Worm (Caenorhabditis elegans) whole organism, young adult: ENCODE measurements around the gene cca-1.

Source experiments
- F22D6.2 ChIP-seq: sonication (generic microtip); optimal IDR thresholded peaks from 2 replicates; lab custom pipeline; 2016; ENCODE audit warnings: mild to moderate bottlenecking, missing genetic modification characterization, missing compliant biosample characterization
- F23B12.7 ChIP-seq: sonication (generic microtip); optimal IDR thresholded peaks from 2 replicates; lab custom pipeline; 2017; ENCODE audit warnings: missing genetic modification characterization, mild to moderate bottlenecking, missing compliant biosample characterization, antibody characterized with exemption, moderate library complexity; ENCODE audit not compliant: insufficient read depth
- F37B4.10 ChIP-seq: fragments of 200-800 bp; sonication (Bioruptor generic); IDR thresholded peaks from 2 replicates; pipeline ENCODE4 v1.3.6; 2022; ENCODE audit warnings: missing genetic modification characterization, missing compliant biosample characterization
- ama-1 ChIP-seq, 3 experiments: fragments of 150-350 bp in 1 of 3; sonication (generic microtip) in 2 of 3; optimal IDR thresholded peaks; 2 replicates each; lab custom pipeline; 2014 to 2018; ENCODE audit warnings: missing biosample characterization in 2 of 3, missing genetic modification characterization in 2 of 3, missing genetic modification reagents in 2 of 3
- ceh-27 ChIP-seq: fragments of 200-800 bp; sonication (Bioruptor generic); optimal IDR thresholded peaks from 2 replicates; lab custom pipeline; 2018; ENCODE audit warnings: mild to moderate bottlenecking, missing genetic modification characterization, moderate library complexity, missing compliant biosample characterization
- egl-44 ChIP-seq: fragments of 200-800 bp; sonication (Bioruptor generic); IDR thresholded peaks from 2 replicates; pipeline ENCODE4 v1.3.6; 2022; ENCODE audit warnings: missing genetic modification reagents, missing genetic modification characterization, missing compliant biosample characterization
- hrde-1 ChIP-seq: sonication (generic microtip); optimal IDR thresholded peaks from 2 replicates; lab custom pipeline; 2016; ENCODE audit warnings: missing genetic modification characterization, mild to moderate bottlenecking, missing compliant biosample characterization, moderate library complexity, missing genotype, missing genetic modification reagents, borderline replicate concordance
- lsy-27 ChIP-seq: sonication (generic microtip); optimal IDR thresholded peaks from 2 replicates; lab custom pipeline; 2017; ENCODE audit warnings: missing genetic modification characterization, mild to moderate bottlenecking, missing compliant biosample characterization, antibody characterized with exemption, missing genotype, borderline replicate concordance; ENCODE audit not compliant: insufficient read depth
- madf-6 ChIP-seq: fragments of 200-800 bp; sonication (Bioruptor generic); IDR thresholded peaks from 2 replicates; pipeline ENCODE4 v1.3.6; 2022; ENCODE audit warnings: missing genetic modification reagents, missing genetic modification characterization, missing compliant biosample characterization
- nfyb-1 ChIP-seq: fragments of 200-800 bp; sonication (Bioruptor generic); IDR thresholded peaks from 2 replicates; pipeline ENCODE4 v1.3.6; 2022; ENCODE audit warnings: missing genetic modification reagents, missing genetic modification characterization, missing compliant biosample characterization
- sdz-38 ChIP-seq: sonication (generic microtip); optimal IDR thresholded peaks from 2 replicates; lab custom pipeline; 2016; ENCODE audit warnings: missing genotype, missing genetic modification characterization, missing compliant biosample characterization
- snpc-4 ChIP-seq, 5 experiments: fragments of 150-350 bp in 1 of 5; sonication (generic microtip) in 4 of 5; optimal IDR thresholded peaks; 2 replicates each; lab custom pipeline; 2014 to 2018; ENCODE audit warnings: missing genetic modification characterization in 5 of 5, missing biosample characterization in 3 of 5, antibody characterized with exemption in 2 of 5, mild to moderate bottlenecking in 2 of 5, missing compliant biosample characterization in 2 of 5, missing genotype in 2 of 5, moderate library complexity in 2 of 5, missing genetic modification reagents in 1 of 5

DNA sequence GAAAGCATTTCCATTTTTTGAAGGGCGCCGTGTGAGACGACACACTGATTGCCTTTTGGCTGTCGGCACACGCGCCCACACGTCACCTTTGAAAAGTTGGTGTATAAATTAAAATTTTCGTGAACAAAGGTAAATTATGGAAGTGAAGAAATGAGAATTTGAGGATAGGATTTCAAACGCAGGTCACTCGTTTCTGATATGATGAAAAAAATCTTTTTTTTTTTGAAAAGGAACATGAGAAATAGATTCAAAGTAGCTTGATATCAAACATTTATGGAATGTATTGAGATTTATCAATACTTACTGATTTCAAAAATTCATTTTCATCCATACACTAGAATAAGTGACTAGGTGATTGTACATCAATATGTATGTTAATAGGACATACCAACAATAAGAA is 58.2 kb downstream of the cca-1 start:
- no peak for TF ChIP-seq nfyb-1 (GFP tag; lab: Robert Waterston, UW)
- TF ChIP-seq hrde-1: no peak
- no peak for TF ChIP-seq lsy-27
- TF ChIP-seq sdz-38 (tag; lab: Kevin White, UChicago): no peak
- TF ChIP-seq F22D6.2 (tag; lab: Kevin White, UChicago): no peak
- TF ChIP-seq ceh-27: no peak
- TF ChIP-seq snpc-4 (GFP tag; optimal IDR thresholded peaks at IDR 0.05; lab: Kevin White, UChicago): no peak
- TF ChIP-seq snpc-4 (tag; optimal IDR thresholded peaks at IDR 0.05; lab: Kevin White, UChicago): no peak
- TF ChIP-seq madf-6 (GFP tag; lab: Robert Waterston, UW): no peak
- TF ChIP-seq F37B4.10: no peak
- TF ChIP-seq F23B12.7: no peak
- TF ChIP-seq egl-44: no peak
- no peak for TF ChIP-seq ama-1 (optimal IDR thresholded peaks at IDR 0.05; lab: Kevin White, UChicago)
- TF ChIP-seq ama-1 (GFP tag; optimal IDR thresholded peaks at IDR 0.05; lab: Kevin White, UChicago): no peak
